Worm (Caenorhabditis elegans) whole organism, L2 larva: ENCODE data around the gene F29A7.6.

Experiments
- aly-2 ChIP-seq: fragments of 150-350 bp; optimal IDR thresholded peaks from 2 replicates; lab custom pipeline; 2014; ENCODE audit warnings: missing biosample characterization, missing genetic modification characterization
- ama-1 ChIP-seq: fragments of 150-350 bp; optimal IDR thresholded peaks from 2 replicates; lab custom pipeline; 2018; ENCODE audit warnings: inconsistent platforms
- dmd-4 ChIP-seq: sonication (generic microtip); optimal IDR thresholded peaks from 2 replicates; lab custom pipeline; 2017; ENCODE audit warnings: missing biosample characterization, missing genetic modification characterization
- elt-1 ChIP-seq: fragments of 150-350 bp; optimal IDR thresholded peaks from 2 replicates; lab custom pipeline; 2014; ENCODE audit warnings: missing biosample characterization, missing genetic modification characterization
- elt-3 ChIP-seq: sonication (generic microtip); optimal IDR thresholded peaks from 2 replicates; lab custom pipeline; 2017; ENCODE audit warnings: missing biosample characterization, missing genetic modification characterization
- lin-11 ChIP-seq: fragments of 150-350 bp; sonication (generic microtip); optimal IDR thresholded peaks from 2 replicates; lab custom pipeline; 2014; ENCODE audit warnings: missing biosample characterization, missing genetic modification characterization, inconsistent platforms, mixed read lengths
- nhr-12 ChIP-seq: fragments of 150-350 bp; optimal IDR thresholded peaks from 2 replicates; lab custom pipeline; 2014; ENCODE audit warnings: missing biosample characterization, missing genetic modification characterization
- nhr-237 ChIP-seq: fragments of 150-350 bp; optimal IDR thresholded peaks from 2 replicates; lab custom pipeline; 2014; ENCODE audit warnings: missing biosample characterization, missing genetic modification characterization
- snpc-4 ChIP-seq: fragments of 150-350 bp; optimal IDR thresholded peaks from 2 replicates; lab custom pipeline; 2014; ENCODE audit warnings: missing biosample characterization, missing genetic modification characterization
- unc-62 ChIP-seq: fragments of 150-350 bp; optimal IDR thresholded peaks from 2 replicates; lab custom pipeline; 2014; ENCODE audit warnings: missing biosample characterization, missing genetic modification reagents, missing genetic modification characterization
- zag-1 ChIP-seq: fragments of 150-350 bp; optimal IDR thresholded peaks from 2 replicates; lab custom pipeline; 2014; ENCODE audit warnings: missing biosample characterization, missing genetic modification characterization

DNA sequence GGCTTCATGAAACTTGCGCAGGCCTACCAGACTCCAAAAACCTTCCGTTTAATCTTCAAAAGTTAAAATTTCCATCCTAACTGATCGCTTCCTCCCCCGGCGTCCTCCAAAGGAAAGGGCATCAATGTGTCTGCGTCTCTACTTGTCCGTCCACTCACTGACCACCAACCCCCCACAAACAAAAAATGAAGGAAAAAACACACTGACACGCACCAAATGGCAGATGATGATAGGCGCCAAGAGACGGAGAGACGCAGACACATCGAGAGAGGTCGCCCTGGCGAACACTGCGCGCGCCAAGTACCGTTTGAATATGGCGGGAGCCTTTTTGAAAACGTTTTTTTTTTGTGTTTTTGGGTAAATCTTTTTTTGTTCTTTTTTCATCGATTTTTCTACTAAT lies 17.7 kb downstream of the F29A7.6 start:
- TF ChIP-seq elt-3 (no peak), zag-1 (tag; lab: Kevin White, UChicago) (no peak), unc-62 (GFP tag; lab: Kevin White, UChicago) (no peak), dmd-4 (no peak), nhr-12 (no peak), aly-2 (tag; lab: Kevin White, UChicago) (no peak), ama-1 (lab: Kevin White, UChicago) (no peak), snpc-4 (tag; lab: Kevin White, UChicago) (no peak), elt-1 (no peak), nhr-237 (tag; lab: Kevin White, UChicago) (no peak), lin-11 (tag; lab: Kevin White, UChicago) (no peak)
